Fruit fly (Drosophila melanogaster) Kc167 (cell line): Measurements from ENCODE around the gene lds.

ENCODE experiments used
- Myc ChIP-seq: fragments of >200 bp; optimal IDR thresholded peaks from 2 replicates; lab custom pipeline; 2017; ENCODE audit warnings: missing external identifiers
- Sin3A ChIP-seq: fragments of >200 bp; optimal IDR thresholded peaks from 2 replicates; lab custom pipeline; 2018; ENCODE audit warnings: missing external identifiers
- h ChIP-seq: fragments of >200 bp; optimal IDR thresholded peaks from 3 replicates; lab custom pipeline; 2018; ENCODE audit warnings: missing external identifiers
- insv ChIP-seq: fragments of >200 bp; optimal IDR thresholded peaks from 3 replicates; lab custom pipeline; 2018; ENCODE audit warnings: missing external identifiers
- psq ChIP-seq: fragments of >200 bp; optimal IDR thresholded peaks from 2 replicates; lab custom pipeline; 2017; ENCODE audit warnings: missing external identifiers
- ttk ChIP-seq: sonication (Bioruptor generic); optimal IDR thresholded peaks from 2 replicates; lab custom pipeline; 2017; ENCODE audit warnings: missing external identifiers

lds gene

DNA sequence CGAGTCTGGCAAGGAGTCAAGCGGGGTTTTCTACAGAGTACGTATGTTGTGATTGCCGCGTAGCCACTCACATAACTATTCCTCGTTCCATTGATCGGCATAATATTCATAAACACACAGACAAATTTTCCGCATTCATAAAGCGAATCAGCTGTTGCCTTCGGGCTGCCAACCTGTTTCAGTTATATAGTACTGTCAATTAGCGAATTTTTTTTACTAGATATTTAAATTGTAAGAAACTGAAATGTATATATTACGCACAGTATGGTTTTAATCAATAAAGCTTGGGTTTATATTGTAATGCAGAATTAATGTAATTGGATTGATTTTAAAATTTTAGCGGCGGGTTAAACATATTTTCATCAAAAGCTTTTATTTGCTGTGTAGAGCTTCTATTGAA, 7.1 kb upstream of the lds start, which contains the start of gene Rfk:
Gene Rfk, minus strand, starts transcription at position 152 of the 400 bp plus-strand sequence.
- TF ChIP-seq insv (lab: Kevin White, UChicago) (no peak), Myc (no peak), h (lab: Kevin White, UChicago) (no peak), Sin3A (lab: Kevin White, UChicago) (no peak), psq (lab: Kevin White, UChicago) (no peak), ttk (lab: Kevin White, UChicago) (no peak)

dm6 chr3R:7913551-7913950, 6.7 kb upstream of the lds start, which contains the start of gene kipf:
Gene kipf, plus strand, starts transcription at chr3R:7913851.
- TF ChIP-seq insv (lab: Kevin White, UChicago) (no peak), psq (lab: Kevin White, UChicago) (no peak), ttk (lab: Kevin White, UChicago) (no peak), h (lab: Kevin White, UChicago) (no peak), Myc (no peak), Sin3A (lab: Kevin White, UChicago) (no peak)

dm6 chr3R:7926354-7926753, 6.1 kb downstream of the lds start:
- TF ChIP-seq psq (lab: Kevin White, UChicago) (no peak), h (lab: Kevin White, UChicago) (no peak), insv (lab: Kevin White, UChicago) (no peak), Myc (no peak), Sin3A (lab: Kevin White, UChicago) (no peak), ttk (lab: Kevin White, UChicago) (no peak)

DNA sequence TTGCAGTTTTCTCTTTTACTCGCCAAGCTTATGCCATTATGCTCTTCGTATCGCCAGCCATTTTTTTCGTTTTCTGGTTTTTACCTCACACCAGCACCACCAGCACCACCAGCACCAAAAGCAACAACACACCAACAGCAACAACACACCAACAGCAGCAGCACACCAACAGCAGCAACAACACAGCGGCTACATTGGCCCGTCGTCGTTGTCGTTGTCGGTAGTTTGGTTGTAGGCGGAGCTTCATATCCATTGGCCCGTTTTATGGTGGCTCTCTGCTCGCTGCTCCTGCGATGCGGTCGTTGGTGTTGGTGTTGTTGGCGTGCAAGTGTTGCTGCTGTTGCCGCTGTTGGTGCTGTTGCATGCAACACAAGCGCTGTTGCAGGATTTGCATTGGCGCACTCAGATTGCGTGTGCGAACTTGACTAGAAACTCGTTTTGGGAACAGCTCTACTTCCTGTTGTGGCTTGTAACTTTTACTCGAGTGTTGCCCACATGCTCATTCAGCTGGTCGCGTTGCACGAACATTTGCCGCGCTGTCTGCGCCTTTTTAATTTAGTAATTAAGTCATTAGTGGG, 16.6 kb downstream of the lds start:
- TF ChIP-seq Sin3A (lab: Kevin White, UChicago) (no peak), psq (lab: Kevin White, UChicago) (no peak), Myc (no peak), ttk (lab: Kevin White, UChicago) (no peak)

DNA sequence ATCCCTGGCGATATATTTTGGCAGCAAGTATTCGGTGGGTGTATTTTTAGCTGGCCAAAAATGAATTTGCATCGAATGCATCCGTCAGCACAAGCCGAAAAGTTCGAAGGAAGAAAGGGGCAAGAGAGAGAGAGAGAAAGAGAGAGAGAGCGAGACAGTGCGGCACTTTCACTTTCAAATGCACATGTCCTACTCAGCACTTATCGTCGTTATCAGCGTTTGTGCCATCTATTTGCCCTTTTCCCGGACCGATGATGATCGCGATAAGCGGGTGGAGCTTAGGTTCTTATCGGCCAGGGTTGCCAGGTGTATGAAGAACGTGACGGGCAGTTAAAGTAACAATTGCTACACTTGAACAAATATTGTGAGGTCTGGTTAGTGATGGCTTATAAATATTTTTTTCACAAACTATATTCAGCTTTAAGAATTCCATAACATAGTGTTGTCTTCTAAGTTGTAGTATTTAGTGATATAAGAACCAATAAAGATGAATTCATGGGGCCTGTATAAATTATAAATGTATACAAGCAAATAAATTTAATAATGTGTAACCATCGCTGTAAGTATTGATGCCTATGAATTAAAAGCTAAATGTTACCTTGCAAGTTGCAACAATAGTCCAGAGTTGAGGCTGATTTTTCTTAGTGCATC, 24.6 kb downstream of the lds start:
- no peak for TF ChIP-seq h (lab: Kevin White, UChicago)
- no peak for TF ChIP-seq psq (lab: Kevin White, UChicago)
- TF ChIP-seq Myc = no peak
- no peak for TF ChIP-seq Sin3A (lab: Kevin White, UChicago)
- no peak for TF ChIP-seq insv (lab: Kevin White, UChicago)
- no peak for TF ChIP-seq ttk (lab: Kevin White, UChicago)

DNA sequence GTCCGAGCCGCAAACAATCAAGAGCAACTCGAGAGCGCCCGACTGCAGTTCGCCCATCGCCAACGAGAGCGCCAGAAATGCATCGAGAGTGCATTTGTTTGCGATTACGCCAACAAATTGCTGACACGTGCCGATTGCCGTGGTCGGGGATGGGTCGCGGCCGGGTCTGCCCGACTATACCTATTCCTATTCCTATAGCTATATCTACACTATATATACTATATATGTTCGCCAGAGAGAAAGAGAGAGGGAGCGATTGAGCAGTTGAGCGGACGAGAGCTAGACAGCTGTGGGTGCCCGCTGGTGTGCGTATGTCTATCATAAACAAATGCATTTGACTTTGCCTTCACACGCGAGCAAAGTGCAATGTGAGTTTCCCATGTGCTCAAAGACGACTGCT, 27.1 kb downstream of the lds start:
- TF ChIP-seq psq (lab: Kevin White, UChicago) = no peak
- no peak for TF ChIP-seq ttk (lab: Kevin White, UChicago)
- TF ChIP-seq h (lab: Kevin White, UChicago) = no peak
- no peak for TF ChIP-seq insv (lab: Kevin White, UChicago)
- TF ChIP-seq Sin3A (lab: Kevin White, UChicago) = no peak
- TF ChIP-seq Myc = no peak

DNA sequence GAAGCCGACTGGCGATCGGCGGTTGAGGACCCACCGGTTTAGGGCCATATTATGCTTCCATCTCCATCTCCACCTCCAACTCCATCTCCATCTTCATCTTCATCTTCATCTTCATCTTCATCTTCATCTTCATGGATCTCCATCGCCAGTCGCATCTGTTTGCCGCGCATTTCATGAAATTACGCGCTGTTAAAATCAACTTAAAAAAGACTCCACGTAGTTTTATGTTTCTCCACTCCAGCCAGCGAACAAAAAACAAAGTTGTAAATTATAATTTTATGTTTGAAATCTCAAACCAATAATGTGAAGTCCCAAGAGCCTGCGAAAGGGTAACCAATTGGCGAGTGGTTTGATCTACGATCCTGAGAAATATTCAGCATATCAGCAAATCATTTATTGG, 29.9 kb downstream of the lds start:
- no peak for TF ChIP-seq ttk (lab: Kevin White, UChicago)
- TF ChIP-seq Myc = no peak
- no peak for TF ChIP-seq h (lab: Kevin White, UChicago)
- no peak for TF ChIP-seq insv (lab: Kevin White, UChicago)
- TF ChIP-seq Sin3A (lab: Kevin White, UChicago) = no peak
- no peak for TF ChIP-seq psq (lab: Kevin White, UChicago)

dm6 chr3R:7953041-7953788, 33.0 kb downstream of the lds start:
- no peak for TF ChIP-seq Sin3A (lab: Kevin White, UChicago)
- no peak for TF ChIP-seq Myc
- no peak for TF ChIP-seq insv (lab: Kevin White, UChicago)
- TF ChIP-seq ttk (lab: Kevin White, UChicago) = no peak
- no peak for TF ChIP-seq h (lab: Kevin White, UChicago)
- no peak for TF ChIP-seq psq (lab: Kevin White, UChicago)

DNA sequence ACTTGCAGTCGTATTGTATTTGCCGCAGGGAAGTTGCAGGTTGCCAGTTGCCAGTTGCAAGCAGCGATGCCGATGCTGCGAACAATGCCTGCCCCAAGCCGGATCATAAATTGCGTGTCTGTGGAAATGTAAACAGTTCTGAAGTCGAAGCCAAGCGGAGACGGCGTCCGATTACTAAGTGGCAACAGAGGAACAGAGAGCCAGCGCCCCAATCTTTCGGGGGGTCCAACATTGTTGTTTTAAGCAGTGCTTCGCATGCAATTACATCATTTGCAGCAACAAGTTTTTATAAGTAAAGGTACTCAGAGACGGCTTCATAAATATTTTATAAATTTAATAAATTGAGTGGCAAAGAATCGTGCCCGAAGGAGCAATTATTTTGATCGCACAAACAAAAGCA, 34.2 kb downstream of the lds start:
- TF ChIP-seq h (lab: Kevin White, UChicago) (no peak), insv (lab: Kevin White, UChicago) (no peak), psq (lab: Kevin White, UChicago) (no peak), Sin3A (lab: Kevin White, UChicago) (no peak), Myc (no peak), ttk (lab: Kevin White, UChicago) (no peak)

DNA sequence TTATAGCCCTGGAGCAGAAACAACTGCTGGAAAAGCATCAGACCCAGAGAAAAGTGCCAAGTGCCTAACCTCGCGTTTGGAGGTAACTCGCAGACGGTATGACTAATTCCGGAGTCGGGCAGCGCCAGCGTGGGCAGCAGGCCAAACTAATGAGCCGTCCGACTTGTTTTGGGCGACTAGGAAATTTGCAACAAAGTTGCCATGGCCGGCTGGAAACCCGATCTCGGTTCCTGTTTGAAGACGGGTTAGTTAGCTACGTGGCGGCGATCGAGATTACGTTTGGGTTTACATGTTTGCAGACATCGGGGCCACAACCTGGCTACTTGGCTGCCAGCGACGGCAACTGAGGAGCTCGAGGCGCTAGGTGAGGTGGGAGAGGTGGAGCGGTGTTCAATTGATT, 36.8 kb downstream of the lds start:
- TF ChIP-seq psq (lab: Kevin White, UChicago) (no peak), h (lab: Kevin White, UChicago) (no peak), Myc (no peak), ttk (lab: Kevin White, UChicago) (no peak), insv (lab: Kevin White, UChicago) (no peak), Sin3A (lab: Kevin White, UChicago) (no peak)

DNA sequence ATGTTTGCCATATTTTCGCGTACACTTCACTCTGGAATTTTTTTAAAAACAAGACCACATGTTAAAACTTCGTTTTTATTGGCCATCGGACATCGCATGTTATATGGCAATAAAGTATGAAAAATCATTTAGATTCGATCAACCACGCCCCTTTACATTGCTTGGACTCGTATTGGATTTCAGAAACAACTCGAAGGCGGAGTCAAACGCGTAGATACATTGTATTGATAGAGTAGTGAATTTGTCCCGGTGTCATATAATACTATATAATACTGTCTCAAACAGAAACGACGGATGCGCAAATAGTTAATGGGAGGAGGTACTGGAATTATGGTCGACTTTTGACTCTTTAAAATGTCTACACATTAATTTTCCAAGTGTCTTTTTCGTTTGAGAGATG, 41.1 kb downstream of the lds start:
- no peak for TF ChIP-seq h (lab: Kevin White, UChicago)
- TF ChIP-seq ttk (lab: Kevin White, UChicago) = no peak
- no peak for TF ChIP-seq psq (lab: Kevin White, UChicago)
- no peak for TF ChIP-seq Myc
- no peak for TF ChIP-seq Sin3A (lab: Kevin White, UChicago)
- TF ChIP-seq insv (lab: Kevin White, UChicago) = no peak
